Fruit fly (Drosophila melanogaster) whole organism, embryonic: ENCODE results near the gene CG17777.

Source experiments
- C15 ChIP-seq: fragments of 200-800 bp; sonication (Bioruptor generic); IDR thresholded peaks from 3 replicates; pipeline ENCODE4 v1.3.6; 2022; ENCODE audit warnings: missing biosample characterization, missing genetic modification characterization
- CG18619 ChIP-seq: fragments of 200-800 bp; sonication (Bioruptor generic); optimal IDR thresholded peaks from 3 replicates; lab custom pipeline; 2017; ENCODE audit warnings: missing biosample characterization, mild to moderate bottlenecking, missing genetic modification characterization
- CG7556 ChIP-seq: fragments of 200-800 bp; sonication (Bioruptor generic); optimal IDR thresholded peaks from 2 replicates; lab custom pipeline; 2017; ENCODE audit warnings: missing biosample characterization, mild to moderate bottlenecking, missing genetic modification characterization
- CG8765 ChIP-seq: fragments of 200-800 bp; sonication (Bioruptor generic); IDR thresholded peaks from 2 replicates; pipeline ENCODE4 v1.3.6; 2022; ENCODE audit warnings: missing biosample characterization, missing genetic modification characterization
- HLHmδ ChIP-seq: fragments of 200-800 bp; sonication (Bioruptor generic); optimal IDR thresholded peaks from 2 replicates; lab custom pipeline; 2018; ENCODE audit warnings: missing biosample characterization, mild to moderate bottlenecking, missing genetic modification characterization, moderate library complexity
- Hr51 ChIP-seq, 2 experiments: fragments of 200-800 bp; sonication (Bioruptor generic); optimal IDR thresholded peaks; 2 replicates in 1 of 2; 3 replicates in 1 of 2; lab custom pipeline; 2016 to 2018; ENCODE audit warnings: missing biosample characterization in 2 of 2, missing genetic modification characterization in 2 of 2, mild to moderate bottlenecking in 1 of 2, moderate library complexity in 1 of 2
- Med ChIP-seq: fragments of 200-800 bp; sonication (Bioruptor generic); peaks from one replicate; lab custom pipeline; 2016; ENCODE audit warnings: missing biosample characterization, missing genetic modification characterization, mild to moderate bottlenecking, inconsistent platforms, moderate library complexity
- Xbp1 ChIP-seq: fragments of 200-800 bp; sonication (Bioruptor generic); optimal IDR thresholded peaks from 3 replicates; lab custom pipeline; 2016; ENCODE audit warnings: missing biosample characterization, mild to moderate bottlenecking, missing genetic modification characterization
- YL-1 ChIP-seq: fragments of 200-800 bp; sonication (Bioruptor generic); optimal IDR thresholded peaks from 3 replicates; lab custom pipeline; 2017; ENCODE audit warnings: missing biosample characterization, mild to moderate bottlenecking, missing genetic modification characterization
- gce ChIP-seq: fragments of 200-800 bp; sonication (Bioruptor generic); IDR thresholded peaks from 3 replicates; pipeline ENCODE4 v1.3.6; 2022; ENCODE audit warnings: missing biosample characterization, missing genetic modification characterization

- TF ChIP-seq gce, result no peak
- TF ChIP-seq YL-1 (GFP tag; lab: Kevin White, UChicago), result peak; percentile 23
- TF ChIP-seq CG18619 (GFP tag; lab: Kevin White, UChicago), result no peak
- peak in 1 of 2 experiments; percentile 17 for TF ChIP-seq Hr51 (GFP tag; optimal IDR thresholded peaks at IDR 0.05; lab: Kevin White, UChicago)
- peak; percentile 4 for TF ChIP-seq HLHmδ (GFP tag; lab: Kevin White, UChicago)
- TF ChIP-seq CG7556 (GFP tag; lab: Kevin White, UChicago), result no peak
- no peak for TF ChIP-seq CG8765 (GFP tag; lab: Robert Waterston, UW)
- peak; percentile 62 for TF ChIP-seq Xbp1 (GFP tag; lab: Kevin White, UChicago)
- peak; percentile 92 for TF ChIP-seq Med (GFP tag; lab: Kevin White, UChicago)
- no peak for TF ChIP-seq C15 (GFP tag; lab: Robert Waterston, UW)
Measured at dm6 chrX:2149478-2149877, 37.2 kb upstream of the CG17777 start, which contains the start of gene bcn92.
